Worm (Caenorhabditis elegans): Measurements from ENCODE around the gene sas-4.

- no peak for TF ChIP-seq drap-1 (GFP tag; optimal IDR thresholded peaks at IDR 0.05)
- no peak for TF ChIP-seq unc-120 (tag; optimal IDR thresholded peaks at IDR 0.05; ENCODE audit: poor library complexity, severe bottlenecking)
- TF ChIP-seq mep-1 (tag; optimal IDR thresholded peaks at IDR 0.05), result no peak
- TF ChIP-seq nhr-76 (tag; optimal IDR thresholded peaks at IDR 0.05), result no peak
- no peak for TF ChIP-seq nhr-237 (tag; optimal IDR thresholded peaks at IDR 0.05)
- no peak for TF ChIP-seq ztf-11 (tag; optimal IDR thresholded peaks at IDR 0.05)
Measured at ce11 chrIII:8291268-8292032, 26.9 kb downstream of the sas-4 start.
